Worm (Caenorhabditis elegans): Measurements from ENCODE around the gene ZK809.1.

The ZK809.1 gene

ce11 chrIV:11602498-11603068 lies 39.3 kb upstream of the ZK809.1 start, which contains the start of gene rps-11:
Gene rps-11, plus strand, starts transcription at chrIV:11602641.
- TF ChIP-seq ceh-82 (tag; optimal IDR thresholded peaks at IDR 0.05) (no peak), skn-1 (tag; optimal IDR thresholded peaks at IDR 0.05) (no peak), egl-27 (tag; optimal IDR thresholded peaks at IDR 0.05) (no peak), lsy-12 (tag; optimal IDR thresholded peaks at IDR 0.05) (no peak), fkh-10 (GFP tag; optimal IDR thresholded peaks at IDR 0.05) (no peak), mml-1 (tag; optimal IDR thresholded peaks at IDR 0.05) (no peak), mdl-1 (tag; optimal IDR thresholded peaks at IDR 0.05) (no peak), daf-12 (tag; optimal IDR thresholded peaks at IDR 0.05) (no peak), tbx-2 (tag; optimal IDR thresholded peaks at IDR 0.05) (no peak), nhr-67 (tag; optimal IDR thresholded peaks at IDR 0.05) (no peak), fkh-2 (tag; optimal IDR thresholded peaks at IDR 0.05) (no peak), elt-1 (tag; optimal IDR thresholded peaks at IDR 0.05) (no peak), elt-2 (tag; optimal IDR thresholded peaks at IDR 0.05) (no peak), nhr-77 (tag; optimal IDR thresholded peaks at IDR 0.05) (no peak), elt-3 (tag; optimal IDR thresholded peaks at IDR 0.05) (no peak), ztf-11 (tag; optimal IDR thresholded peaks at IDR 0.05) (no peak), ceh-16 (tag; optimal IDR thresholded peaks at IDR 0.05) (no peak), nhr-12 (tag; optimal IDR thresholded peaks at IDR 0.05) (no peak)

ce11 chrIV:11603265-11603840 lies 38.5 kb upstream of the ZK809.1 start:
- TF ChIP-seq nhr-237 (tag; optimal IDR thresholded peaks at IDR 0.05) (no peak), pqm-1 (tag; optimal IDR thresholded peaks at IDR 0.05) (no peak), nfya-1 (tag; optimal IDR thresholded peaks at IDR 0.05; ENCODE audit: insufficient read depth) (no peak), ama-1 (optimal IDR thresholded peaks at IDR 0.05) (no peak), ceh-9 (tag; optimal IDR thresholded peaks at IDR 0.05) (no peak), jun-1 (tag; optimal IDR thresholded peaks at IDR 0.05) (no peak), egl-27 (tag; optimal IDR thresholded peaks at IDR 0.05) (no peak), nhr-43 (tag; optimal IDR thresholded peaks at IDR 0.05; ENCODE audit: poor library complexity, severe bottlenecking) (no peak), nhr-11 (tag; optimal IDR thresholded peaks at IDR 0.05) (no peak), ztf-11 (tag; optimal IDR thresholded peaks at IDR 0.05) (no peak), fkh-2 (tag; optimal IDR thresholded peaks at IDR 0.05) (no peak), elt-1 (tag; optimal IDR thresholded peaks at IDR 0.05) (no peak), ztf-4 (tag; optimal IDR thresholded peaks at IDR 0.05) (no peak), ZK546.5 (tag; optimal IDR thresholded peaks at IDR 0.05) (no peak)

ce11 chrIV:11604909-11605308 lies 37.0 kb upstream of the ZK809.1 start, which contains the start of the genes ragc-1 and Y24F12A.1:
Gene ragc-1, minus strand, starts transcription at chrIV:11604933.
Gene Y24F12A.1, plus strand, starts transcription at chrIV:11605254.
- TF ChIP-seq nhr-25 (tag; optimal IDR thresholded peaks at IDR 0.05), result no peak
- TF ChIP-seq snpc-4 (tag; optimal IDR thresholded peaks at IDR 0.05), result peak; percentile 71
- TF ChIP-seq nhr-23 (tag; optimal IDR thresholded peaks at IDR 0.05), result peak; percentile 19
- peak; percentile 42 for TF ChIP-seq lin-15B (tag; optimal IDR thresholded peaks at IDR 0.05)
- TF ChIP-seq nhr-43 (tag; optimal IDR thresholded peaks at IDR 0.05; ENCODE audit: poor library complexity, severe bottlenecking), result no peak
- TF ChIP-seq unc-39 (tag; optimal IDR thresholded peaks at IDR 0.05), result no peak
- no peak for TF ChIP-seq daf-12 (tag; optimal IDR thresholded peaks at IDR 0.05)
- no peak for TF ChIP-seq hmg-11 (tag; optimal IDR thresholded peaks at IDR 0.05)
- TF ChIP-seq nfya-1 (tag; optimal IDR thresholded peaks at IDR 0.05; ENCODE audit: insufficient read depth), result peak; percentile 59
- TF ChIP-seq fkh-2 (tag; optimal IDR thresholded peaks at IDR 0.05), result no peak
- TF ChIP-seq pqm-1 (tag; optimal IDR thresholded peaks at IDR 0.05), result no peak
- no peak for TF ChIP-seq elt-1 (tag; optimal IDR thresholded peaks at IDR 0.05)
- peak; percentile 37 for TF ChIP-seq lin-39 (tag; optimal IDR thresholded peaks at IDR 0.05)
- TF ChIP-seq mdl-1 (tag; optimal IDR thresholded peaks at IDR 0.05), result no peak
- TF ChIP-seq nhr-12 (tag; optimal IDR thresholded peaks at IDR 0.05), result no peak
- TF ChIP-seq egl-5 (tag; optimal IDR thresholded peaks at IDR 0.05), result peak; percentile 42
- TF ChIP-seq ama-1 (optimal IDR thresholded peaks at IDR 0.05), result no peak
- TF ChIP-seq elt-3 (tag; optimal IDR thresholded peaks at IDR 0.05), result no peak
- no peak for TF ChIP-seq ZK546.5 (tag; optimal IDR thresholded peaks at IDR 0.05)
- TF ChIP-seq elt-2 (tag; optimal IDR thresholded peaks at IDR 0.05), result peak; percentile 47
- TF ChIP-seq nhr-76 (tag; optimal IDR thresholded peaks at IDR 0.05), result no peak
- no peak for TF ChIP-seq nhr-67 (tag; optimal IDR thresholded peaks at IDR 0.05)
- TF ChIP-seq skn-1 (tag; optimal IDR thresholded peaks at IDR 0.05), result no peak
- no peak for TF ChIP-seq ceh-28 (tag; optimal IDR thresholded peaks at IDR 0.05)
- no peak for TF ChIP-seq nhr-28 (tag; optimal IDR thresholded peaks at IDR 0.05)
- no peak for TF ChIP-seq jun-1 (tag; optimal IDR thresholded peaks at IDR 0.05)
- no peak for TF ChIP-seq ceh-82 (tag; optimal IDR thresholded peaks at IDR 0.05)
- peak; percentile 84 for TF ChIP-seq pha-4 (tag; optimal IDR thresholded peaks at IDR 0.05)
- TF ChIP-seq ceh-16 (tag; optimal IDR thresholded peaks at IDR 0.05), result no peak
- no peak for TF ChIP-seq unc-62 (GFP tag; optimal IDR thresholded peaks at IDR 0.05)
- TF ChIP-seq egl-27 (tag; optimal IDR thresholded peaks at IDR 0.05), result no peak
